Fruit fly (Drosophila melanogaster): ENCODE measurements around the gene Gr93c.

Gr93c gene

dm6 chr3R:21853618-21854573, 8.8 kb upstream of the Gr93c start (continued):
- TF ChIP-seq chn (GFP tag; optimal IDR thresholded peaks at IDR 0.05) (no peak), sob (GFP tag; IDR thresholded peaks at IDR 0.05) (peak; percentile 42; the same call in 1 of the 2 replicates), CG9727 (GFP tag; optimal IDR thresholded peaks at IDR 0.05) (no peak), tgo (GFP tag; IDR thresholded peaks at IDR 0.05) (no peak), stwl (tag; optimal IDR thresholded peaks at IDR 0.05) (no peak), Atf6 (GFP tag; IDR thresholded peaks at IDR 0.05) (no peak; the same call in 1 of the 2 replicates), tio (GFP tag; optimal IDR thresholded peaks at IDR 0.05) (no peak), Antp (GFP tag; optimal IDR thresholded peaks at IDR 0.05) (no peak), al (GFP tag; IDR thresholded peaks at IDR 0.05) (0 out of 2 replicates have a peak, but pooled peaks have one; percentile 12), CG16815 (GFP tag; optimal IDR thresholded peaks at IDR 0.05) (no peak), emc (GFP tag; optimal IDR thresholded peaks at IDR 0.05) (no peak), aop (GFP tag; IDR thresholded peaks at IDR 0.05) (no peak), twi (tag; optimal IDR thresholded peaks at IDR 0.05) (no peak), br (optimal IDR thresholded peaks at IDR 0.05) (no peak), esg (GFP tag; conservative IDR thresholded peaks at IDR 0.05) (no peak), CG18599 (GFP tag; optimal IDR thresholded peaks at IDR 0.05) (no peak), ci (GFP tag; IDR thresholded peaks at IDR 0.05) (peak; percentile 45; the same call in 2 of the 3 replicates), CG17186 (GFP tag; optimal IDR thresholded peaks at IDR 0.05) (no peak), Nf-YC (tag; optimal IDR thresholded peaks at IDR 0.05) (no peak), Xrp1 (GFP tag; IDR thresholded peaks at IDR 0.05) (peak; percentile 32; the same call in 1 of the 2 replicates), CG14014 (GFP tag; IDR thresholded peaks at IDR 0.05) (no peak; the same call in 1 of the 2 replicates), sna (GFP tag; IDR thresholded peaks at IDR 0.05; ENCODE audit: partially characterized antibody) (no peak), Opbp (GFP tag; IDR thresholded peaks at IDR 0.05; ENCODE audit: partially characterized antibody) (0 out of 3 replicates have a peak, but pooled peaks have one; percentile 9), Fer3 (tag; optimal IDR thresholded peaks at IDR 0.05) (no peak), corto (GFP tag; optimal IDR thresholded peaks at IDR 0.05) (peak; percentile 78), CG8281 (tag; optimal IDR thresholded peaks at IDR 0.05) (no peak), az2 (GFP tag; optimal IDR thresholded peaks at IDR 0.05) (peak; percentile 17), Taf1 (GFP tag; IDR thresholded peaks at IDR 0.05) (no peak), Lpt (GFP tag; optimal IDR thresholded peaks at IDR 0.05) (peak; percentile 67), CG15514 (GFP tag; optimal IDR thresholded peaks at IDR 0.05) (no peak), MTF-1 (GFP tag; optimal IDR thresholded peaks at IDR 0.05; ENCODE audit: borderline replicate concordance) (peak; percentile 15), jumu (GFP tag; optimal IDR thresholded peaks at IDR 0.05) (no peak), CG14710 (tag; optimal IDR thresholded peaks at IDR 0.05) (no peak), CG13287 (GFP tag; IDR thresholded peaks at IDR 0.05; ENCODE audit: partially characterized antibody) (peak; percentile 49), CG4707 (GFP tag; optimal IDR thresholded peaks at IDR 0.05) (no peak), cas (GFP tag; IDR thresholded peaks at IDR 0.05) (no peak), ap (GFP tag; IDR thresholded peaks at IDR 0.05) (no peak), CG17568 (GFP tag; optimal IDR thresholded peaks at IDR 0.05) (no peak), HmgZ (tag; optimal IDR thresholded peaks at IDR 0.05) (peak; percentile 30), Sox100B (GFP tag; optimal IDR thresholded peaks at IDR 0.05) (peak; percentile 5), gcm (GFP tag; optimal IDR thresholded peaks at IDR 0.05) (no peak), eyg (GFP tag; optimal IDR thresholded peaks at IDR 0.05) (peak; percentile 27), CG14667 (GFP tag; IDR thresholded peaks at IDR 0.05) (no peak), crc (GFP tag; optimal IDR thresholded peaks at IDR 0.05) (no peak), Dp (GFP tag; optimal IDR thresholded peaks at IDR 0.05) (peak; percentile 63), CG4360 (GFP tag; IDR thresholded peaks at IDR 0.05) (0 out of 2 replicates have a peak, but pooled peaks have one; percentile 19), CG17385 (GFP tag; optimal IDR thresholded peaks at IDR 0.05) (peak; percentile 21), CG10959 (GFP tag; IDR thresholded peaks at IDR 0.05) (no peak)

Data from whole organism, embryonic.